Worm (Caenorhabditis elegans) whole organism, midembryonic: ENCODE measurements around the gene Y43F8C.9.

ENCODE experiments used
- T22C8.4 ChIP-seq: fragments of 200-800 bp; sonication (Bioruptor generic); IDR thresholded peaks from 2 replicates; pipeline ENCODE4 v1.3.6; 2022; ENCODE audit warnings: missing genetic modification characterization, missing compliant biosample characterization
- cog-1 ChIP-seq: sonication (generic microtip); optimal IDR thresholded peaks from 2 replicates; lab custom pipeline; 2016; ENCODE audit warnings: missing genetic modification characterization, missing compliant biosample characterization
- flt-1 ChIP-seq: fragments of 200-800 bp; sonication (Bioruptor generic); IDR thresholded peaks from 2 replicates; pipeline ENCODE4 v1.3.6; 2022; ENCODE audit warnings: missing genetic modification characterization, missing compliant biosample characterization
- klf-2 ChIP-seq: fragments of 200-800 bp; sonication (Bioruptor generic); conservative IDR thresholded peaks from 2 replicates; pipeline ENCODE4 v1.3.6; 2022; ENCODE audit warnings: missing genetic modification reagents, missing genetic modification characterization, missing compliant biosample characterization
- med-1 ChIP-seq: sonication (generic microtip); optimal IDR thresholded peaks from 2 replicates; lab custom pipeline; 2017; ENCODE audit warnings: missing genetic modification characterization, mild to moderate bottlenecking, missing compliant biosample characterization, antibody characterized with exemption, missing genetic modification reagents; ENCODE audit not compliant: insufficient read depth
- ref-1 ChIP-seq: fragments of 200-800 bp; sonication (Bioruptor generic); conservative IDR thresholded peaks from 2 replicates; pipeline ENCODE4 v1.3.6; 2022; ENCODE audit warnings: missing genetic modification reagents, missing genetic modification characterization, missing compliant biosample characterization
- tab-1 ChIP-seq: fragments of 200-800 bp; sonication (Bioruptor generic); IDR thresholded peaks from 2 replicates; pipeline ENCODE4 v1.3.6; 2022; ENCODE audit warnings: missing genetic modification characterization, missing compliant biosample characterization
- ztf-23 ChIP-seq: fragments of 200-800 bp; sonication (Bioruptor generic); IDR thresholded peaks from 2 replicates; pipeline ENCODE4 v1.3.6; 2022; ENCODE audit warnings: missing genetic modification reagents, missing genetic modification characterization, missing compliant biosample characterization
- ztf-29 ChIP-seq: fragments of 200-800 bp; sonication (Bioruptor generic); IDR thresholded peaks from 2 replicates; pipeline ENCODE4 v1.3.6; 2022; ENCODE audit warnings: missing genetic modification reagents, missing genetic modification characterization, missing compliant biosample characterization

Y43F8C.9 gene

ce11 chrV:19645572-19646155 lies at the start of gene Y43F8C.9:
Y43F8C.9 (plus strand) TSS chrV:19646105.
- TF ChIP-seq tab-1: no peak
- no peak for TF ChIP-seq ztf-23 (GFP tag; lab: Robert Waterston, UW)
- no peak for TF ChIP-seq cog-1 (tag; lab: Kevin White, UChicago)
- no peak for TF ChIP-seq med-1
- no peak for TF ChIP-seq ztf-29 (GFP tag; lab: Robert Waterston, UW)
- TF ChIP-seq T22C8.4 (GFP tag; lab: Robert Waterston, UW): no peak
- TF ChIP-seq klf-2 (GFP tag; lab: Robert Waterston, UW): no peak
- no peak for TF ChIP-seq flt-1 (GFP tag; lab: Robert Waterston, UW)
- TF ChIP-seq ref-1 (GFP tag; lab: Robert Waterston, UW): no peak

- TF ChIP-seq ref-1 (GFP tag; lab: Robert Waterston, UW): no peak
- TF ChIP-seq cog-1 (tag; lab: Kevin White, UChicago): no peak
- TF ChIP-seq med-1: no peak
- no peak for TF ChIP-seq tab-1
- no peak for TF ChIP-seq klf-2 (GFP tag; lab: Robert Waterston, UW)
- no peak for TF ChIP-seq ztf-29 (GFP tag; lab: Robert Waterston, UW)
- no peak for TF ChIP-seq flt-1 (GFP tag; lab: Robert Waterston, UW)
- no peak for TF ChIP-seq ztf-23 (GFP tag; lab: Robert Waterston, UW)
- TF ChIP-seq T22C8.4 (GFP tag; lab: Robert Waterston, UW): no peak
Observed at ce11 chrV:19599087-19599486, 46.8 kb upstream of the Y43F8C.9 start.

- TF ChIP-seq klf-2 (GFP tag; lab: Robert Waterston, UW) (no peak), ztf-29 (GFP tag; lab: Robert Waterston, UW) (no peak), tab-1 (no peak), flt-1 (GFP tag; lab: Robert Waterston, UW) (no peak), ztf-23 (GFP tag; lab: Robert Waterston, UW) (no peak), med-1 (no peak), cog-1 (tag; lab: Kevin White, UChicago) (no peak), ref-1 (GFP tag; lab: Robert Waterston, UW) (no peak), T22C8.4 (GFP tag; lab: Robert Waterston, UW) (no peak)
Observed at ce11 chrV:19605415-19605814, 40.5 kb upstream of the Y43F8C.9 start.

DNA sequence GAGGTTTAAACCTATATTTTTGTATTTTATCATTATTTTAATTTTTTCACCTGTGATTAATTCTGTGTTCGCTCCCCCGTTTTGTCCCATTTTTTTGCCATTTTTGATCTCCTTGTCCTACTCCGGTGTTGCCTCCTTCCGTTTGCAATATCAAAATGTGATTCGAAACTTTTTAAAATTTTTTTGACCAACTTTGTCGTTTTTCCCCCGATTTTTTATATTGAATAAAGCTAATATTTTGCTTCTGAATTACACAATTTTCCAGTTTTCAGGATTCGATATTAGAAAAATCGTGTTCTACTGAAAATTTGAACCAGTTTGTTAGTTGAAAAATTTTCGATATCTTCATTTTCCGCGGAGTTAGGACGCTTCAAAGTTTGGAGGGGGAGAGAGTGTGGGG lies 40.0 kb upstream of the Y43F8C.9 start, which contains the start of gene nlp-25:
Gene nlp-25, plus strand, starts transcription at position 301 of the 400 bp plus-strand sequence.
- TF ChIP-seq ztf-23 (GFP tag; lab: Robert Waterston, UW) (no peak), klf-2 (GFP tag; lab: Robert Waterston, UW) (no peak), flt-1 (GFP tag; lab: Robert Waterston, UW) (no peak), ref-1 (GFP tag; lab: Robert Waterston, UW) (no peak), T22C8.4 (GFP tag; lab: Robert Waterston, UW) (no peak), med-1 (no peak), ztf-29 (GFP tag; lab: Robert Waterston, UW) (no peak), tab-1 (no peak), cog-1 (tag; lab: Kevin White, UChicago) (no peak)

DNA sequence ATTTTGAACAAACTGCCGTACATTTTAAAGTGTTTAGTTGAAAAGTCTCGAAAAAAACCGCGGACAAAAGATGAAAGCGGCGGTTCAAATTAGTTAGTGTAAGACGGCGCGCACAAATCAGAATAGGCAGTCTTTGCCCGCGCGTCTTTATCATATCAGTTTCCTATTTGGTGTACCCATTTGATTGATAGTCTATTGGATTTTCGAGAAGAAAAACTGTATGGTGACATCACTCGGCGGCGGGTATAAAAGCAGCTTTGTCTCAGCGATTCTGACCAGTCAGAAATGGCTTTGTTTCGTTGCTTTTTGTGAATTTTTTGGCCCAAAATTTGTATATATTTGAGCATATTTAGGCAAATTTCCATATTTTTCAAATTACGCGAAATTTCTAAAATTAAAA lies 37.2 kb upstream of the Y43F8C.9 start:
- TF ChIP-seq ztf-23 (GFP tag; lab: Robert Waterston, UW) (no peak), T22C8.4 (GFP tag; lab: Robert Waterston, UW) (no peak), tab-1 (no peak), ztf-29 (GFP tag; lab: Robert Waterston, UW) (no peak), ref-1 (GFP tag; lab: Robert Waterston, UW) (no peak), flt-1 (GFP tag; lab: Robert Waterston, UW) (no peak), med-1 (no peak), cog-1 (tag; lab: Kevin White, UChicago) (no peak), klf-2 (GFP tag; lab: Robert Waterston, UW) (no peak)

- TF ChIP-seq T22C8.4 (GFP tag; lab: Robert Waterston, UW) (no peak), cog-1 (tag; lab: Kevin White, UChicago) (no peak), ref-1 (GFP tag; lab: Robert Waterston, UW) (no peak)
Observed at ce11 chrV:19609194-19609593, 36.7 kb upstream of the Y43F8C.9 start, which contains the start of gene grsp-1. grsp-1 (plus strand) TSS chrV:19609494.

- TF ChIP-seq tab-1 (0 out of 2 replicates have a peak, but pooled peaks have one; percentile 7), ztf-29 (GFP tag; lab: Robert Waterston, UW) (no peak)
Observed at ce11 chrV:19610118-19610707, 35.7 kb upstream of the Y43F8C.9 start.

DNA sequence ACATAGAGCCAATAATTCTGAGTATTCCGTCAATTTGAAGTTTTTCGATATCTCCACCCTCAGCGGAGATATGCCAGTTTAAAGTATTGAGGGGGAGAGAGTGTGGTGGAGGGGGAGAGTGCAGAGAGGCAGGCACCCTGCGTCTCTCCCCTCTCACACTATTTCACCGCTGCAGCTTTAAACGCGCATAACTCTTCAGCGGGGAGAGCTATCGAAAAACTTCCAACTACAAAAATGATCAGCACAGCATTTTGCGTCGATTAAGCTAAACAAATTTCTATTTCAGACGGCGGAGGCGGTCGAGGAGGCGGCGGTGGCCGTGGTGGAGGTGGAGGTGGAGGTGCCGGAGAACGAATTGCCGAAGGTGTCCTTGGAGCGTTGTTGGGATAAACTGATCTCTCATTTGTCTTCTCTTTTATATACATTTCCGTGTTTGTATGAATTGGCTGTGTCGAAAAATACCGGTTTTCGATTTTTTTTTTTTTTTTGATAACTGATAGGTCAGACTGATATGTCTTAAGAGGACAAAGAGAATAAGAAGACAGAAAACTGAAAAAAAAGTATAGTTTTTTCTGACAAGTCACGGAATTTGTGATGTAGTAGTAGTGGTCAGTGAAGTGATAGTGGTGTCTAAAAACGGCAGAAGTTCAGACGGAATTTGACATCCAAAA lies 34.1 kb upstream of the Y43F8C.9 start:
- TF ChIP-seq T22C8.4 (GFP tag; lab: Robert Waterston, UW) (0 out of 2 replicates have a peak, but pooled peaks have one; percentile 8), klf-2 (GFP tag; lab: Robert Waterston, UW) (no peak)

- TF ChIP-seq cog-1 (tag; lab: Kevin White, UChicago): no peak
- no peak for TF ChIP-seq klf-2 (GFP tag; lab: Robert Waterston, UW)
- no peak for TF ChIP-seq ztf-29 (GFP tag; lab: Robert Waterston, UW)
Observed at ce11 chrV:19613161-19613560, 32.7 kb upstream of the Y43F8C.9 start, which contains the start of gene nlp-26. nlp-26 (plus strand) TSS chrV:19613461.

DNA sequence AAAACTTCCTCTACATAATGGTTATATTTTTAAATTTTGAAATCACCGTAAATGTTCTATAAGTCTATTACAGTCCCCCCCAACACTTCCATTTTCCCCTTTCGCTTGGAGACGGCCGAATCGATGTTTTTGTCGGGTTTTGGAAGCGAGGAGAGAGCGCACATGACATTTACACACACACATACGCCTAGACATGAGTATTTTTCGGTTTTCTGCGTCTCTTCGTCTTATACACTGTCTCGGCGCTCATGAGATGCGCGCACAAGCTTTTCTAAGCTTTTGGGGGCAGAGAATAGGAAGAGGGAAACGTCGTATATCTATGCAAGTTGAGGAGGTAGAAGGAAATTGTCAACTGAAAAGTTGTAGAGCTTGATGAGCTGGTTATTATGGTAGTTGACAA lies 25.8 kb upstream of the Y43F8C.9 start:
- TF ChIP-seq flt-1 (GFP tag; lab: Robert Waterston, UW) (no peak), ztf-23 (GFP tag; lab: Robert Waterston, UW) (0 out of 2 replicates have a peak, but pooled peaks have one; percentile 15)
